Fruit fly (Drosophila melanogaster): ENCODE data around the gene Gyc89Db.

Gene Gyc89Db

DNA sequence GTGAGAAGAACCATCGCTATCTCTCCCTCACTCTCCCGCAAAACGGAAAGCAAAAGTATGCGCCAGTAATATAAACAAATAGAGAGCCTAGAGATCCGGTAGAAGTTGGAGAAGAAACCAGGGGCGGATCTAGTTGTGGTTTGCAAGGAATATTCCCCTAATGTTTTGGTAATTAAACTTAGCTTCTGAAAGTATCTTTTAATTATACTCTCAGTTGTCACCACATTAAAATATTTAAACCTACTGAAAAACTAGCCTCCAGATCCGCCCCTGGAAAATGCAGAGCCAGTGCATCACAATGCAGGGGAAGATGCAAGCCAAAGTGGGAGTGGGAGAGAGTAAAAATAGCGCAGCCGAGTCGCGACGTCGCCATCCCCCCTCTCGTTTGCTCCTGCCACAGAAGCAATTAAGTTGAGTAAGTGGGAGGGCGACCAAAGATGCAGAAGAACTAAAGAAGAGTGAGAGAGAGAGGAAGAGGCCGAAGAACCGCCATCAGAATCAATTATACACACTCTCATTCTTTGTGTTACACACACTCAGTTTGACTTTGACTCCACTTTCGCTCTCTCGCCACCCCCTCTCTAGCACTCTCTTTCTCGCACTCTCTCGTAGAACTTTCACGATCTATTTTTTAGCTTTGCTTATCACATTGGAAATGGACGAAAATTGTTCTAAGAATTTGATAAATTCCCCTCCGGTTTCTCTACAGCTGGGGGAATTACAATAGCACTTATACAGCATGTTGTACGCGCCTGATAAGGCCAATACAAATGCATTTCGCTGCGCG is 27.5 kb upstream of the Gyc89Db start (continued):
- TF ChIP-seq fu2 (GFP tag; optimal IDR thresholded peaks at IDR 0.05) (peak; percentile 76), CG10462 (GFP tag; optimal IDR thresholded peaks at IDR 0.05) (peak; percentile 87), Sry-β (GFP tag; optimal IDR thresholded peaks at IDR 0.05) (peak; percentile 60), C15 (GFP tag; IDR thresholded peaks at IDR 0.05) (peak; percentile 83; the same call in 1 of the 3 replicates), CG2678 (tag; optimal IDR thresholded peaks at IDR 0.05) (peak; percentile 96), D19A (tag; optimal IDR thresholded peaks at IDR 0.05) (peak; percentile 92), Rfx (GFP tag; IDR thresholded peaks at IDR 0.05) (peak; percentile 90), gcm (GFP tag; optimal IDR thresholded peaks at IDR 0.05) (peak; percentile 85), CG13424 (tag; optimal IDR thresholded peaks at IDR 0.05) (peak; percentile 95), crp (GFP tag; optimal IDR thresholded peaks at IDR 0.05) (peak in 1 of 2 experiments; percentile 38), unc-4 (GFP tag; IDR thresholded peaks at IDR 0.05; ENCODE audit: partially characterized antibody) (no peak), CG30020 (tag; optimal IDR thresholded peaks at IDR 0.05) (peak; percentile 76), CG13894 (tag; optimal IDR thresholded peaks at IDR 0.05) (peak; percentile 21), H15 (GFP tag; IDR thresholded peaks at IDR 0.05) (peak; percentile 96), CG17568 (GFP tag; optimal IDR thresholded peaks at IDR 0.05) (peak; percentile 72), stwl (tag; optimal IDR thresholded peaks at IDR 0.05) (peak; percentile 59), schlank (tag; optimal IDR thresholded peaks at IDR 0.05) (peak; percentile 71), CG7963 (GFP tag; IDR thresholded peaks at IDR 0.05; ENCODE audit: partially characterized antibody) (peak; percentile 67), chif (GFP tag; optimal IDR thresholded peaks at IDR 0.05) (peak; percentile 93 to 96), Adf1 (GFP tag; IDR thresholded peaks at IDR 0.05) (no peak), Chrac-16 (GFP tag; optimal IDR thresholded peaks at IDR 0.05) (peak; percentile 94), CG16813 (GFP tag; IDR thresholded peaks at IDR 0.05; ENCODE audit: partially characterized antibody) (peak; percentile 82), CG8944 (GFP tag; optimal IDR thresholded peaks at IDR 0.05) (peak; percentile 96), tgo (GFP tag; IDR thresholded peaks at IDR 0.05) (peak; percentile 92), zfh1 (GFP tag; IDR thresholded peaks at IDR 0.05) (peak; percentile 99), CG14860 (GFP tag; IDR thresholded peaks at IDR 0.05; ENCODE audit: partially characterized antibody) (peak; percentile 64), Dip2 (GFP tag; IDR thresholded peaks at IDR 0.05) (peak; percentile 62), CG33557 (GFP tag; optimal IDR thresholded peaks at IDR 0.05) (peak; percentile 98), Fer3 (tag; optimal IDR thresholded peaks at IDR 0.05) (peak; percentile 88), CG2199 (GFP tag; IDR thresholded peaks at IDR 0.05) (peak; percentile 98), Dip3 (GFP tag; optimal IDR thresholded peaks at IDR 0.05) (peak; percentile 78), lola (GFP tag; optimal IDR thresholded peaks at IDR 0.05) (peak in 1 of 3 experiments; percentile 96), CG3838 (GFP tag; optimal IDR thresholded peaks at IDR 0.05) (peak; percentile 68), CG6654 (GFP tag; optimal IDR thresholded peaks at IDR 0.05) (peak; percentile 89), br (optimal IDR thresholded peaks at IDR 0.05) (no peak), ham (GFP tag; IDR thresholded peaks at IDR 0.05) (0 out of 2 replicates have a peak, but pooled peaks have one; percentile 43), hbn (GFP tag; IDR thresholded peaks at IDR 0.05; ENCODE audit: partially characterized antibody) (no peak), CG6683 (GFP tag; optimal IDR thresholded peaks at IDR 0.05) (peak; percentile 49), p53 (GFP tag; optimal IDR thresholded peaks at IDR 0.05) (peak; percentile 82), CG11247 (GFP tag; IDR thresholded peaks at IDR 0.05) (peak; percentile 92), Oli (tag; optimal IDR thresholded peaks at IDR 0.05) (peak; percentile 93), Six4 (GFP tag; optimal IDR thresholded peaks at IDR 0.05) (peak; percentile 93), peb (GFP tag; IDR thresholded peaks at IDR 0.05) (peak; percentile 96), CG17829 (tag; optimal IDR thresholded peaks at IDR 0.05) (peak; percentile 97), mam (GFP tag; optimal IDR thresholded peaks at IDR 0.05) (peak; percentile 90), CG30431 (GFP tag; optimal IDR thresholded peaks at IDR 0.05) (peak; percentile 94), zfh2 (GFP tag; optimal IDR thresholded peaks at IDR 0.05) (peak; percentile 60), Dad (GFP tag; optimal IDR thresholded peaks at IDR 0.05) (peak; percentile 92)

All from whole organism, embryonic.